Worm (Caenorhabditis elegans) whole organism, early embryonic: ENCODE data around the gene spp-7.

ENCODE experiments used
- B0310.2 ChIP-seq: sonication (generic microtip); optimal IDR thresholded peaks from 2 replicates; lab custom pipeline; 2016; ENCODE audit warnings: mild to moderate bottlenecking, missing genetic modification characterization, missing compliant biosample characterization
- F13C5.2 ChIP-seq: sonication (generic microtip); optimal IDR thresholded peaks from 2 replicates; lab custom pipeline; 2017; ENCODE audit warnings: mild to moderate bottlenecking, missing genetic modification characterization, inconsistent platforms, missing compliant biosample characterization
- aly-1 ChIP-seq: sonication (generic microtip); optimal IDR thresholded peaks from 2 replicates; lab custom pipeline; 2016; ENCODE audit warnings: missing genetic modification characterization, missing compliant biosample characterization
- ama-1 ChIP-seq: fragments of 150-350 bp; optimal IDR thresholded peaks from 2 replicates; lab custom pipeline; 2014
- ceh-13 ChIP-seq: fragments of 200-800 bp; sonication (Bioruptor generic); optimal IDR thresholded peaks from 2 replicates; lab custom pipeline; 2018; ENCODE audit warnings: mild to moderate bottlenecking, missing genetic modification characterization, missing compliant biosample characterization
- ceh-36 ChIP-seq: sonication (generic microtip); optimal IDR thresholded peaks from 2 replicates; lab custom pipeline; 2016; ENCODE audit warnings: missing genetic modification characterization, inconsistent platforms, missing compliant biosample characterization
- ets-7 ChIP-seq: sonication (generic microtip); optimal IDR thresholded peaks from 2 replicates; lab custom pipeline; 2016; ENCODE audit warnings: missing genotype, missing genetic modification characterization, missing compliant biosample characterization
- flt-1 ChIP-seq: fragments of 200-800 bp; sonication (Bioruptor generic); IDR thresholded peaks from 2 replicates; pipeline ENCODE4 v1.3.6; 2022; ENCODE audit warnings: missing genetic modification characterization, missing compliant biosample characterization
- hmbx-1 ChIP-seq: sonication (generic microtip); optimal IDR thresholded peaks from 2 replicates; lab custom pipeline; 2016; ENCODE audit warnings: mild to moderate bottlenecking, missing genetic modification characterization, missing compliant biosample characterization
- hmg-4 ChIP-seq: fragments of 200-800 bp; sonication (Bioruptor generic); optimal IDR thresholded peaks from 2 replicates; lab custom pipeline; 2018; ENCODE audit warnings: mild to moderate bottlenecking, missing genetic modification characterization, missing compliant biosample characterization
- hnd-1 ChIP-seq: sonication (generic microtip); optimal IDR thresholded peaks from 2 replicates; lab custom pipeline; 2016; ENCODE audit warnings: missing genetic modification characterization, missing compliant biosample characterization
- pes-1 ChIP-seq: fragments of 200-800 bp; sonication (Bioruptor generic); IDR thresholded peaks from 2 replicates; pipeline ENCODE4 v1.3.6; 2022; ENCODE audit warnings: missing genetic modification reagents, missing genetic modification characterization, missing compliant biosample characterization
- scrt-1 ChIP-seq: fragments of 200-800 bp; sonication (Bioruptor generic); IDR thresholded peaks from 2 replicates; pipeline ENCODE4 v1.3.6; 2022; ENCODE audit warnings: missing genetic modification characterization, missing compliant biosample characterization
- sea-1 ChIP-seq: fragments of 200-800 bp; sonication (Bioruptor generic); conservative IDR thresholded peaks from 2 replicates; pipeline ENCODE4 v1.3.6; 2022; ENCODE audit warnings: missing genetic modification characterization, missing compliant biosample characterization
- tbx-11 ChIP-seq: fragments of 200-800 bp; sonication (Bioruptor generic); IDR thresholded peaks from 2 replicates; pipeline ENCODE4 v1.3.6; 2022; ENCODE audit warnings: missing genetic modification characterization, missing compliant biosample characterization
- tbx-37 ChIP-seq: fragments of 200-800 bp; sonication (Bioruptor generic); conservative IDR thresholded peaks from 2 replicates; pipeline ENCODE4 v1.3.6; 2022; ENCODE audit warnings: missing genetic modification reagents, missing genetic modification characterization, missing compliant biosample characterization
- tra-4 ChIP-seq: sonication (generic microtip); optimal IDR thresholded peaks from 2 replicates; lab custom pipeline; 2017; ENCODE audit warnings: missing genetic modification characterization, missing compliant biosample characterization

The spp-7 gene

ce11 chrIV:5377062-5377461, 38.5 kb downstream of the spp-7 start, which contains the start of gene elo-5:
Gene elo-5, minus strand, starts transcription at chrIV:5377117.
- no peak for TF ChIP-seq ama-1 (lab: Kevin White, UChicago)
- TF ChIP-seq tra-4 (tag; lab: Kevin White, UChicago) = no peak
- no peak for TF ChIP-seq scrt-1 (GFP tag; lab: Robert Waterston, UW)
- no peak for TF ChIP-seq pes-1

- TF ChIP-seq sea-1 = no peak
- no peak for TF ChIP-seq flt-1 (GFP tag; lab: Robert Waterston, UW)
- TF ChIP-seq pes-1 = no peak
- TF ChIP-seq hnd-1 (tag; lab: Kevin White, UChicago) = no peak
- no peak for TF ChIP-seq hmg-4
- no peak for TF ChIP-seq tbx-37 (GFP tag; lab: Robert Waterston, UW)
- no peak for TF ChIP-seq scrt-1 (GFP tag; lab: Robert Waterston, UW)
- no peak for TF ChIP-seq B0310.2 (tag; lab: Kevin White, UChicago)
- no peak for TF ChIP-seq aly-1 (tag; lab: Kevin White, UChicago)
- no peak for TF ChIP-seq tra-4 (tag; lab: Kevin White, UChicago)
- TF ChIP-seq ets-7 (tag; lab: Kevin White, UChicago) = no peak
- TF ChIP-seq ama-1 (lab: Kevin White, UChicago) = no peak
- no peak for TF ChIP-seq ceh-13
- no peak for TF ChIP-seq F13C5.2 (tag; lab: Kevin White, UChicago)
Measured at ce11 chrIV:5374946-5375345, 40.6 kb downstream of the spp-7 start.

ce11 chrIV:5374321-5374720, 41.3 kb downstream of the spp-7 start:
- TF ChIP-seq flt-1 (GFP tag; lab: Robert Waterston, UW) (no peak), B0310.2 (tag; lab: Kevin White, UChicago) (no peak), F13C5.2 (tag; lab: Kevin White, UChicago) (no peak), ama-1 (lab: Kevin White, UChicago) (no peak), tbx-11 (no peak), tra-4 (tag; lab: Kevin White, UChicago) (no peak), sea-1 (no peak), hnd-1 (tag; lab: Kevin White, UChicago) (no peak), tbx-37 (GFP tag; lab: Robert Waterston, UW) (no peak), ceh-36 (tag; lab: Kevin White, UChicago) (no peak), scrt-1 (GFP tag; lab: Robert Waterston, UW) (no peak), aly-1 (tag; lab: Kevin White, UChicago) (no peak), ets-7 (tag; lab: Kevin White, UChicago) (no peak), hmg-4 (no peak), hmbx-1 (tag; lab: Kevin White, UChicago) (no peak), pes-1 (no peak), ceh-13 (no peak)

- TF ChIP-seq hmbx-1 (tag; lab: Kevin White, UChicago) (peak; percentile 2), ama-1 (lab: Kevin White, UChicago) (no peak), ceh-13 (peak; percentile 39), hnd-1 (tag; lab: Kevin White, UChicago) (peak; percentile 25), pes-1 (peak; percentile 81), aly-1 (tag; lab: Kevin White, UChicago) (no peak), ceh-36 (tag; lab: Kevin White, UChicago) (no peak), hmg-4 (peak; percentile 9), tbx-11 (0 out of 2 replicates have a peak, but pooled peaks have one; percentile 45), flt-1 (GFP tag; lab: Robert Waterston, UW) (peak; percentile 52; the same call in 1 of the 2 replicates), B0310.2 (tag; lab: Kevin White, UChicago) (no peak), tbx-37 (GFP tag; lab: Robert Waterston, UW) (0 out of 2 replicates have a peak, but pooled peaks have one; percentile 32), ets-7 (tag; lab: Kevin White, UChicago) (peak; percentile 56), scrt-1 (GFP tag; lab: Robert Waterston, UW) (0 out of 2 replicates have a peak, but pooled peaks have one; percentile 33), tra-4 (tag; lab: Kevin White, UChicago) (no peak), F13C5.2 (tag; lab: Kevin White, UChicago) (peak; percentile 72), sea-1 (peak; percentile 53; the same call in 1 of the 2 replicates)
Measured at ce11 chrIV:5370914-5371313, 44.7 kb downstream of the spp-7 start.

- TF ChIP-seq ama-1 (lab: Kevin White, UChicago) = no peak
- TF ChIP-seq aly-1 (tag; lab: Kevin White, UChicago) = no peak
- TF ChIP-seq ets-7 (tag; lab: Kevin White, UChicago) = no peak
- no peak for TF ChIP-seq hmbx-1 (tag; lab: Kevin White, UChicago)
- TF ChIP-seq tbx-37 (GFP tag; lab: Robert Waterston, UW) = no peak
- no peak for TF ChIP-seq F13C5.2 (tag; lab: Kevin White, UChicago)
- TF ChIP-seq scrt-1 (GFP tag; lab: Robert Waterston, UW) = no peak
- TF ChIP-seq hnd-1 (tag; lab: Kevin White, UChicago) = no peak
- no peak for TF ChIP-seq tbx-11
Measured at ce11 chrIV:5369414-5369813, 46.2 kb downstream of the spp-7 start, which contains the start of gene F41H10.3. Gene F41H10.3, plus strand, starts transcription at chrIV:5369801.

- TF ChIP-seq B0310.2 (tag; lab: Kevin White, UChicago) (no peak), tbx-37 (GFP tag; lab: Robert Waterston, UW) (no peak), aly-1 (tag; lab: Kevin White, UChicago) (peak; percentile 33), ets-7 (tag; lab: Kevin White, UChicago) (no peak)
Measured at ce11 chrIV:5368860-5369259, 46.7 kb downstream of the spp-7 start.

ce11 chrIV:5367899-5368298, 47.7 kb downstream of the spp-7 start:
- TF ChIP-seq tbx-37 (GFP tag; lab: Robert Waterston, UW) (no peak), hnd-1 (tag; lab: Kevin White, UChicago) (no peak), aly-1 (tag; lab: Kevin White, UChicago) (no peak), ets-7 (tag; lab: Kevin White, UChicago) (no peak), flt-1 (GFP tag; lab: Robert Waterston, UW) (no peak)
